Worm (Caenorhabditis elegans) whole organism, L2 larva: ENCODE measurements around the gene B0495.7.
A peak's percentile ranks its signal among the peaks of the same experiment; 100 is the strongest.

Source experiments
- C34F6.9 ChIP-seq: fragments of 150-350 bp; optimal IDR thresholded peaks from 2 replicates; lab custom pipeline; 2014; ENCODE audit warnings: missing biosample characterization, missing genetic modification characterization
- F13H6.1 ChIP-seq: sonication (generic microtip); optimal IDR thresholded peaks from 2 replicates; lab custom pipeline; 2016; ENCODE audit warnings: missing genetic modification characterization, missing compliant biosample characterization
- Y55F3AM.14 ChIP-seq: fragments of 200-800 bp; sonication (Bioruptor generic); optimal IDR thresholded peaks from 2 replicates; lab custom pipeline; 2018; ENCODE audit warnings: mild to moderate bottlenecking, missing genetic modification characterization, missing compliant biosample characterization
- alr-1 ChIP-seq: fragments of 150-350 bp; optimal IDR thresholded peaks from 2 replicates; lab custom pipeline; 2014; ENCODE audit warnings: missing biosample characterization, missing genetic modification characterization
- aly-2 ChIP-seq: fragments of 150-350 bp; optimal IDR thresholded peaks from 2 replicates; lab custom pipeline; 2014; ENCODE audit warnings: missing biosample characterization, missing genetic modification characterization
- ama-1 ChIP-seq: fragments of 150-350 bp; optimal IDR thresholded peaks from 2 replicates; lab custom pipeline; 2018; ENCODE audit warnings: inconsistent platforms
- blmp-1 ChIP-seq: sonication (generic microtip); optimal IDR thresholded peaks from 2 replicates; lab custom pipeline; 2017; ENCODE audit warnings: missing genetic modification characterization, mild to moderate bottlenecking, missing compliant biosample characterization, antibody characterized with exemption, moderate library complexity; ENCODE audit not compliant: insufficient read depth
- ceh-16 ChIP-seq: fragments of 150-350 bp; optimal IDR thresholded peaks from 2 replicates; lab custom pipeline; 2014; ENCODE audit warnings: missing biosample characterization, missing genetic modification characterization
- ceh-82 ChIP-seq: fragments of 150-350 bp; optimal IDR thresholded peaks from 2 replicates; lab custom pipeline; 2014; ENCODE audit warnings: missing biosample characterization, missing genetic modification characterization
- crh-2 ChIP-seq: sonication (generic microtip); optimal IDR thresholded peaks from 2 replicates; lab custom pipeline; 2017; ENCODE audit warnings: missing biosample characterization, missing genetic modification characterization
- dmd-4 ChIP-seq: sonication (generic microtip); optimal IDR thresholded peaks from 2 replicates; lab custom pipeline; 2017; ENCODE audit warnings: missing biosample characterization, missing genetic modification characterization
- egl-27 ChIP-seq: sonication (generic microtip); optimal IDR thresholded peaks from 3 replicates; lab custom pipeline; 2017; ENCODE audit warnings: missing biosample characterization, missing genetic modification reagents, missing genetic modification characterization
- elt-1 ChIP-seq: fragments of 150-350 bp; optimal IDR thresholded peaks from 2 replicates; lab custom pipeline; 2014; ENCODE audit warnings: missing biosample characterization, missing genetic modification characterization
- elt-3 ChIP-seq: sonication (generic microtip); optimal IDR thresholded peaks from 2 replicates; lab custom pipeline; 2017; ENCODE audit warnings: missing biosample characterization, missing genetic modification characterization
- fos-1 ChIP-seq: fragments of 150-350 bp; optimal IDR thresholded peaks from 2 replicates; lab custom pipeline; 2014; ENCODE audit warnings: missing biosample characterization, missing genetic modification characterization
- gmeb-1 ChIP-seq: fragments of 150-350 bp; optimal IDR thresholded peaks from 2 replicates; lab custom pipeline; 2014; ENCODE audit warnings: missing biosample characterization, missing genetic modification characterization
- lin-11 ChIP-seq: fragments of 150-350 bp; sonication (generic microtip); optimal IDR thresholded peaks from 2 replicates; lab custom pipeline; 2014; ENCODE audit warnings: missing biosample characterization, missing genetic modification characterization, inconsistent platforms, mixed read lengths
- lin-13 ChIP-seq: fragments of 150-350 bp; optimal IDR thresholded peaks from 2 replicates; lab custom pipeline; 2014; ENCODE audit warnings: missing biosample characterization, missing genetic modification reagents, missing genetic modification characterization
- lin-39 ChIP-seq: fragments of 150-350 bp; optimal IDR thresholded peaks from 2 replicates; lab custom pipeline; 2014; ENCODE audit warnings: missing biosample characterization, missing genetic modification reagents, missing genetic modification characterization
- lsy-2 ChIP-seq, 2 experiments: fragments of 150-350 bp in 1 of 2; sonication (generic microtip) in 1 of 2; optimal IDR thresholded peaks; 2 replicates each; lab custom pipeline; 2014 to 2017; ENCODE audit warnings: missing biosample characterization in 2 of 2, missing genetic modification characterization in 2 of 2
- mab-5 ChIP-seq: fragments of 150-350 bp; optimal IDR thresholded peaks from 2 replicates; lab custom pipeline; 2014; ENCODE audit warnings: missing biosample characterization, missing genetic modification characterization
- mbf-1 ChIP-seq: sonication (generic microtip); optimal IDR thresholded peaks from 2 replicates; lab custom pipeline; 2017; ENCODE audit warnings: missing biosample characterization, missing genetic modification characterization
- mdl-1 ChIP-seq, 2 experiments: fragments of 150-350 bp in 1 of 2; sonication (generic microtip) in 1 of 2; optimal IDR thresholded peaks; 2 replicates each; lab custom pipeline; 2017; ENCODE audit warnings: missing biosample characterization in 2 of 2, missing genetic modification characterization in 2 of 2
- nhr-10 ChIP-seq: sonication (generic microtip); optimal IDR thresholded peaks from 2 replicates; lab custom pipeline; 2017; ENCODE audit warnings: missing biosample characterization, missing genetic modification characterization
- nhr-11 ChIP-seq: fragments of 150-350 bp; optimal IDR thresholded peaks from 2 replicates; lab custom pipeline; 2014; ENCODE audit warnings: missing biosample characterization, missing genetic modification characterization
- nhr-21 ChIP-seq: fragments of 150-350 bp; optimal IDR thresholded peaks from 2 replicates; lab custom pipeline; 2014; ENCODE audit warnings: missing biosample characterization, missing genetic modification characterization
- nhr-237 ChIP-seq: fragments of 150-350 bp; optimal IDR thresholded peaks from 2 replicates; lab custom pipeline; 2014; ENCODE audit warnings: missing biosample characterization, missing genetic modification characterization
- nhr-25 ChIP-seq: fragments of 150-350 bp; sonication (generic microtip); optimal IDR thresholded peaks from 3 replicates; lab custom pipeline; 2014; ENCODE audit warnings: missing biosample characterization, missing genetic modification characterization
- sem-4 ChIP-seq: fragments of 150-350 bp; optimal IDR thresholded peaks from 2 replicates; lab custom pipeline; 2014; ENCODE audit warnings: missing biosample characterization, missing genetic modification reagents, missing genetic modification characterization
- sma-9 ChIP-seq, 2 experiments: fragments of 150-350 bp in 1 of 2; sonication (generic microtip) in 1 of 2; optimal IDR thresholded peaks; 2 replicates each; lab custom pipeline; 2014 to 2016; ENCODE audit warnings: missing genetic modification characterization in 2 of 2, mild to moderate bottlenecking in 1 of 2, missing biosample characterization in 1 of 2, missing compliant biosample characterization in 1 of 2, missing genetic modification reagents in 1 of 2, moderate library complexity in 1 of 2
- unc-39 ChIP-seq: fragments of 150-350 bp; optimal IDR thresholded peaks from 2 replicates; lab custom pipeline; 2014; ENCODE audit warnings: missing biosample characterization, missing genetic modification characterization
- unc-55 ChIP-seq: fragments of 150-350 bp; sonication (generic microtip); optimal IDR thresholded peaks from 3 replicates; lab custom pipeline; 2014; ENCODE audit warnings: missing biosample characterization, missing genetic modification reagents, missing genetic modification characterization
- unc-62 ChIP-seq: fragments of 150-350 bp; optimal IDR thresholded peaks from 2 replicates; lab custom pipeline; 2014; ENCODE audit warnings: missing biosample characterization, missing genetic modification reagents, missing genetic modification characterization
- ztf-1 ChIP-seq: fragments of 200-800 bp; sonication (Bioruptor generic); conservative IDR thresholded peaks from 2 replicates; pipeline ENCODE4 v1.3.6; 2022; ENCODE audit warnings: missing genetic modification characterization, missing compliant biosample characterization
- ztf-11 ChIP-seq: sonication (generic microtip); optimal IDR thresholded peaks from 2 replicates; lab custom pipeline; 2017; ENCODE audit warnings: missing biosample characterization, missing genetic modification characterization
- ztf-4 ChIP-seq: fragments of 150-350 bp; optimal IDR thresholded peaks from 2 replicates; lab custom pipeline; 2014; ENCODE audit warnings: missing biosample characterization, missing genetic modification characterization

Gene B0495.7

ce11 chrII:7705152-7705551 is at the start of gene B0495.7:
Gene B0495.7 (minus strand): TSS chrII:7705233.
- no peak for TF ChIP-seq ama-1 (lab: Kevin White, UChicago)
- TF ChIP-seq fos-1 (tag; lab: Kevin White, UChicago), result peak; percentile 94
- no peak for TF ChIP-seq aly-2 (tag; lab: Kevin White, UChicago)
- TF ChIP-seq unc-39 (tag; lab: Kevin White, UChicago), result no peak
- no peak for TF ChIP-seq nhr-25 (tag; lab: Kevin White, UChicago)
- no peak for TF ChIP-seq lin-39 (tag; lab: Kevin White, UChicago)
- TF ChIP-seq elt-1, result no peak
- no peak for TF ChIP-seq alr-1 (tag; lab: Kevin White, UChicago)
- TF ChIP-seq ceh-82 (tag; lab: Kevin White, UChicago), result no peak
- no peak for TF ChIP-seq elt-3 (tag; lab: Kevin White, UChicago)
- no peak for TF ChIP-seq ztf-4
- no peak for TF ChIP-seq nhr-10
- peak; percentile 6 for TF ChIP-seq gmeb-1 (tag; lab: Kevin White, UChicago)
- TF ChIP-seq C34F6.9 (tag; lab: Kevin White, UChicago), result peak; percentile 6
- TF ChIP-seq, all 48 proteins: peak for 3

ce11 chrII:7753500-7753899 is 48.5 kb upstream of the B0495.7 start, which contains the start of gene trx-1:
Gene trx-1 (minus strand): TSS chrII:7753600.
- no peak for TF ChIP-seq crh-2 (tag; lab: Kevin White, UChicago)
- TF ChIP-seq ztf-11 (tag; lab: Kevin White, UChicago), result no peak
- no peak for TF ChIP-seq F13H6.1 (tag; lab: Kevin White, UChicago)
- TF ChIP-seq nhr-237, result no peak
- no peak for TF ChIP-seq unc-62 (GFP tag; lab: Kevin White, UChicago)
- no peak for TF ChIP-seq C34F6.9 (tag; lab: Kevin White, UChicago)
- TF ChIP-seq unc-55 (GFP tag; lab: Kevin White, UChicago), result no peak
- no peak for TF ChIP-seq ceh-16 (tag; lab: Kevin White, UChicago)
- no peak for TF ChIP-seq blmp-1
- TF ChIP-seq, all 48 proteins: peak for 0

ce11 chrII:7736725-7737124 is 31.7 kb upstream of the B0495.7 start:
- TF ChIP-seq mab-5 (no peak), ztf-11 (tag; lab: Kevin White, UChicago) (no peak), unc-55 (GFP tag; lab: Kevin White, UChicago) (no peak), egl-27 (tag; lab: Kevin White, UChicago) (no peak), dmd-4 (tag; lab: Kevin White, UChicago) (no peak), crh-2 (tag; lab: Kevin White, UChicago) (no peak), ceh-16 (tag; lab: Kevin White, UChicago) (no peak), nhr-25 (tag; lab: Kevin White, UChicago) (no peak), ztf-1 (GFP tag; lab: Robert Waterston, UW) (no peak), fos-1 (tag; lab: Kevin White, UChicago) (no peak), lsy-2 (tag; optimal IDR thresholded peaks at IDR 0.05; lab: Kevin White, UChicago) (no peak), lin-11 (tag; lab: Kevin White, UChicago) (no peak), ztf-4 (no peak), gmeb-1 (tag; lab: Kevin White, UChicago) (no peak), C34F6.9 (tag; lab: Kevin White, UChicago) (no peak), nhr-10 (no peak), mbf-1 (tag; lab: Kevin White, UChicago) (no peak), unc-62 (GFP tag; lab: Kevin White, UChicago) (no peak), ceh-82 (tag; lab: Kevin White, UChicago) (no peak), nhr-11 (no peak)
- TF ChIP-seq, all 48 proteins: peak for 0

- TF ChIP-seq nhr-21 (tag; lab: Kevin White, UChicago), result no peak
- TF ChIP-seq ama-1 (lab: Kevin White, UChicago), result no peak
- no peak for TF ChIP-seq sem-4
- TF ChIP-seq mdl-1 (tag; optimal IDR thresholded peaks at IDR 0.05; lab: Kevin White, UChicago), result no peak
- no peak for TF ChIP-seq ztf-4
- TF ChIP-seq gmeb-1 (tag; lab: Kevin White, UChicago), result no peak
- TF ChIP-seq lin-13 (GFP tag; lab: Kevin White, UChicago), result no peak
- no peak for TF ChIP-seq unc-39 (tag; lab: Kevin White, UChicago)
- TF ChIP-seq sma-9 (GFP tag; optimal IDR thresholded peaks at IDR 0.05; lab: Kevin White, UChicago), result no peak
- TF ChIP-seq sma-9 (tag; optimal IDR thresholded peaks at IDR 0.05; lab: Kevin White, UChicago), result no peak
- TF ChIP-seq nhr-25 (tag; lab: Kevin White, UChicago), result no peak
- TF ChIP-seq C34F6.9 (tag; lab: Kevin White, UChicago), result no peak
- no peak for TF ChIP-seq nhr-10
- TF ChIP-seq alr-1 (tag; lab: Kevin White, UChicago), result no peak
- TF ChIP-seq Y55F3AM.14 (GFP tag; lab: Kevin White, UChicago), result no peak
Observed at ce11 chrII:7724603-7725002, 19.6 kb upstream of the B0495.7 start, which contains the start of gene cpna-2. Gene cpna-2 (plus strand): TSS chrII:7724903.
